Worm (Caenorhabditis elegans) whole organism, L4/young adult: ENCODE results near the gene F38B7.11.

ENCODE experiments used
- W03F9.2 ChIP-seq: fragments of 150-350 bp; optimal IDR thresholded peaks from 2 replicates; lab custom pipeline; 2014; ENCODE audit warnings: missing biosample characterization, missing genetic modification characterization
- dao-5 ChIP-seq: sonication (generic microtip); optimal IDR thresholded peaks from 2 replicates; lab custom pipeline; 2016; ENCODE audit warnings: missing genotype, missing genetic modification characterization, moderate library complexity, missing compliant biosample characterization
- him-1 ChIP-seq: sonication (generic microtip); optimal IDR thresholded peaks from 2 replicates; lab custom pipeline; 2016; ENCODE audit warnings: missing genotype, missing genetic modification reagents, missing genetic modification characterization, missing compliant biosample characterization

The F38B7.11 gene

DNA sequence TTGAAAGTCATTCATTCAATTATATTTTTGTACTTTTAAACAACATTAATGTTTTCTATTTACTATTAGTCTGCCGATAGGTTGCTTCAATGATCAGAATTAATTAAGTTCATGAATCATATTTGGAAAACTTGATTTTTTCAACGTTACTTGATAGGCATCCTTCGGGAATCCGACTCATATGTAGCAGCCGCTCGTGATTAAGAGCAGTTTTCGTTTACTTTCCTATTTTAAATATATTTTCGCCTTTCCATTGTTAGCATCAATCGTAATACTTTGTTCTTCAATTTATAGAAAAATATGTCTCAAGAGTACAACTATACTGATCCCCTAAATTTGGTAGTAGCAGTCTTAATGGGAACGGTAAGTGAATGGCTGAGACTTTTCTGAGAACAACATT lies 33.9 kb downstream of the F38B7.11 start, which contains the start of gene srx-90:
srx-90 (plus strand) TSS at position 301 of the 400 bp plus-strand sequence.
- TF ChIP-seq W03F9.2 (tag; lab: Kevin White, UChicago) = no peak
- no peak for TF ChIP-seq him-1
- no peak for TF ChIP-seq dao-5 (tag; lab: Kevin White, UChicago)

DNA sequence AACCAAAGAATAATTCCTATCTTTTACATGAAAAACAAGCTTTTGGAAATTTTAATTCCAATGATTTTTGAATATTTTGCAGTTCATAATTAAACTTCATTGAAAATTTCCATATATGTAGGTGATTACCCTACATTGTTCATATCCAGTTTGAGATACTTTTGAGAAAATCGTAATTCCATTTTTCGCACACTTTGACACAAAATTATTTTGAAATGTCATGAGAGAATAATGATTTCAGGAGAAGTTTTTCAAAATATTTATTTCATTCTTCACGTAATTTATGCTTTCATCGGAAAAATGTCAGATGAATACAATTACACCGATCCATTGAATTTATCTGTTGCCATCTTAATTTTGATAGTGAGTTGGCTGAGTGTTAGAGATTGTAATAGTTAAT lies 36.3 kb downstream of the F38B7.11 start, which contains the start of gene srx-88:
srx-88 (plus strand) TSS at position 301 of the 400 bp plus-strand sequence.
- no peak for TF ChIP-seq dao-5 (tag; lab: Kevin White, UChicago)
- TF ChIP-seq him-1 = no peak
- no peak for TF ChIP-seq W03F9.2 (tag; lab: Kevin White, UChicago)

DNA sequence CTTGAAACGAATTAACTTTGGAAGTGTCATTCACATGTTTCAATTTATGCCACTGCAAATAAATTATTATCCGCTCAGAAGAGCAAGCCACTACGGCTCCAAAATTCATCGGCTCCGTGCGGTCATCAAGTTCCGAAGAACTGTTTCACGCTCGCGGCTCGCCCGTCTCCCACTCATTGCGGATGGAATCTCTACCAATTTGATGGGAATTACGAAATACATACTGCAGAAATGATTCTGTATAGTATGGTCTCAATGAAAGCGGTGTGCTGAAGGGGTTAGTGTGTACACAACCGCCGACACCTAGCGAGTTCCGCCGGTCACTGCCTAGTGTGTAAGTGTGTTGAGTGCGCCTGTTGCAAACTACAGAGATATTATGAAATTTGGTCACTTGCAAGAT lies 38.2 kb downstream of the F38B7.11 start:
- no peak for TF ChIP-seq W03F9.2 (tag; lab: Kevin White, UChicago)
- no peak for TF ChIP-seq dao-5 (tag; lab: Kevin White, UChicago)
- TF ChIP-seq him-1 = no peak

DNA sequence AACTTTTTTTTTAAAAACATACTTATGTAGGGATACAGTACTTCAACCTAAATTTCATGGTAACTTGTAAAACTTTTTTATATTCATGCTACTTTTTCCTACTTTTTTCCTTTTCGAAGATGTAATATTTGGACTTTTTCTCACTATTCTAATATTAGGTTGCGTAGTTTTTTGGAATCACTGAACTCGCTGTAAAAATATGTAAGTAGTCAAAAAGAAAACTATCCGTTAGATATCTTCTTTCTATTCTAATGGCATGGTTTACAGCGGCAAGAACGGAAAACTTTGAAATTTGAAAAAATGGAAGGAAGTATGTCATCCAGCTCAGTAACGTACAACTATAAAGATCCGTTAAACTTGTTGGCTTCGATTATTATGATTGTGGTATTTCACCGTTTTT lies 42.5 kb downstream of the F38B7.11 start, which contains the start of gene srx-82:
srx-82 (plus strand) TSS at position 301 of the 400 bp plus-strand sequence.
- TF ChIP-seq W03F9.2 (tag; lab: Kevin White, UChicago) = no peak
- no peak for TF ChIP-seq dao-5 (tag; lab: Kevin White, UChicago)
- TF ChIP-seq him-1 = no peak

DNA sequence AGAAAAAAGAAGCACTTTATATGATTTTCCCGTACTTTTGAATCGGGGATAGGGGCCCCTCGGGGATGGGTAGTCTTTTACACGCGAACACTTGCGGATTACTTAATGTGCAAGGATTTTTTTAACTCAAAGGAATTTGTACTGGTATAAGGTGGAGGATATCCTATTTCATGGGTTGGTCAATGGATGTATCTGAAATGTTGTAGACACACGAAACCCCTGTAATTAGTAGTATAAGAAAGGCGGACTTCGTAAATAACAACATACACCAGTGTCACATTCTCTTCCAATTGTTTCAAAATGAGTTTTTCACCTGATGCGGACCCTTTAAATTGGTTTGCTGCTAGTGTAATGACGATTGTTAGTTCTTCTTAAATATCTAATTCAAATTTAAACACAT lies 46.5 kb downstream of the F38B7.11 start, which contains the start of gene srx-80:
srx-80 (plus strand) TSS at position 301 of the 400 bp plus-strand sequence.
- TF ChIP-seq W03F9.2 (tag; lab: Kevin White, UChicago) = no peak
- no peak for TF ChIP-seq dao-5 (tag; lab: Kevin White, UChicago)
- no peak for TF ChIP-seq him-1

DNA sequence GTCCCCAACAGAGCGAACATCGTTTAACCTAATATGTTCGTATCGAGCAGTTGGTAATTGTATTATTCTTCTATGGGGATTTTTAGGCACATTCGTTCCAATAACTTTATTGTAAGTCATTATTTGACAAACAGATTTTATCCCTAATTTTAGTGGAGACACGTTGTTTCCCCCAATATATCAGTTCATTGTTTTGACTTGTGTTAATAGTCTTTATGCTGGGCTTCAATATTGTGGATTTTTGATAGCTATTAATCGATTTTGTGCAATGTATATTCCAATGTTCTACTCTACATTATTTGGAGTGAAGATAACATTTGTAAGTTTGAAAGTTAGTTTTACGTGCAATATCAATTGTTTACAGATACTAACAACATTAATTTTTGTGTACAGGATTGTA lies 47.0 kb downstream of the F38B7.11 start:
- TF ChIP-seq dao-5 (tag; lab: Kevin White, UChicago) (no peak), him-1 (no peak), W03F9.2 (tag; lab: Kevin White, UChicago) (no peak)
